Worm (Caenorhabditis elegans): ENCODE results near the gene B0244.4.

ce11 chrIII:5722550-5722949 lies 24.7 kb upstream of the B0244.4 start, which contains the start of gene wrm-1:
- TF ChIP-seq W03F9.2 (tag; optimal IDR thresholded peaks at IDR 0.05) = no peak
- TF ChIP-seq him-1 (tag; optimal IDR thresholded peaks at IDR 0.05) = no peak
- no peak for TF ChIP-seq dao-5 (tag; optimal IDR thresholded peaks at IDR 0.05)
